Worm (Caenorhabditis elegans) whole organism, L4 larva: Measurements from ENCODE around the gene C49H3.12.

ENCODE experiments used
- D1046.2 ChIP-seq: fragments of 200-800 bp; sonication (Bioruptor generic); IDR thresholded peaks from 2 replicates; pipeline ENCODE4 v1.3.6; 2022; ENCODE audit warnings: missing genetic modification characterization, missing compliant biosample characterization
- F10B5.3 ChIP-seq: sonication (generic microtip); optimal IDR thresholded peaks from 2 replicates; lab custom pipeline; 2016; ENCODE audit warnings: mild to moderate bottlenecking, missing genetic modification characterization, missing compliant biosample characterization
- F26F4.8 ChIP-seq: fragments of 200-800 bp; sonication (Bioruptor generic); conservative IDR thresholded peaks from 2 replicates; pipeline ENCODE4 v1.3.6; 2022; ENCODE audit warnings: missing genetic modification characterization, missing compliant biosample characterization
- R02D3.7 ChIP-seq: fragments of 150-350 bp; sonication (generic microtip); optimal IDR thresholded peaks from 3 replicates; lab custom pipeline; 2014; ENCODE audit warnings: missing biosample characterization, missing genetic modification characterization
- T26A8.4 ChIP-seq: fragments of 200-800 bp; sonication (Bioruptor generic); IDR thresholded peaks from 2 replicates; pipeline ENCODE4 v1.3.6; 2022; ENCODE audit warnings: missing genetic modification characterization, missing compliant biosample characterization
- Y75B8A.6 ChIP-seq: fragments of 200-800 bp; sonication (Bioruptor generic); IDR thresholded peaks from 2 replicates; pipeline ENCODE4 v1.3.6; 2022; ENCODE audit warnings: missing genetic modification reagents, missing genetic modification characterization, missing compliant biosample characterization
- ZK546.5 ChIP-seq, 2 experiments: sonication (generic microtip); optimal IDR thresholded peaks; 2 replicates each; lab custom pipeline; 2017; ENCODE audit warnings: missing biosample characterization in 2 of 2, missing genetic modification characterization in 2 of 2
- ama-1 ChIP-seq: fragments of 150-350 bp; optimal IDR thresholded peaks from 2 replicates; lab custom pipeline; 2014; ENCODE audit warnings: inconsistent platforms, mixed read lengths
- ceh-28 ChIP-seq: fragments of 150-350 bp; optimal IDR thresholded peaks from 2 replicates; lab custom pipeline; 2014; ENCODE audit warnings: missing biosample characterization, missing genetic modification reagents, missing genetic modification characterization
- ceh-32 ChIP-seq: sonication (generic microtip); optimal IDR thresholded peaks from 2 replicates; lab custom pipeline; 2016; ENCODE audit warnings: mild to moderate bottlenecking, missing genetic modification characterization, missing compliant biosample characterization; ENCODE audit not compliant: poor library complexity
- ceh-62 ChIP-seq: sonication (generic microtip); optimal IDR thresholded peaks from 2 replicates; lab custom pipeline; 2017; ENCODE audit warnings: missing biosample characterization, missing genetic modification characterization
- ceh-82 ChIP-seq: sonication (generic microtip); optimal IDR thresholded peaks from 2 replicates; lab custom pipeline; 2017; ENCODE audit warnings: missing biosample characterization, missing genetic modification characterization
- cey-2 ChIP-seq: sonication (generic microtip); optimal IDR thresholded peaks from 3 replicates; lab custom pipeline; 2017; ENCODE audit warnings: missing genetic modification characterization, mild to moderate bottlenecking, missing compliant biosample characterization, antibody characterized with exemption, borderline replicate concordance; ENCODE audit not compliant: insufficient read depth
- ctbp-1 ChIP-seq: fragments of 200-800 bp; sonication (Bioruptor generic); IDR thresholded peaks from 2 replicates; pipeline ENCODE4 v1.3.6; 2022; ENCODE audit warnings: missing genetic modification reagents, missing genetic modification characterization, missing compliant biosample characterization
- daf-16 ChIP-seq, 3 experiments: sonication (generic microtip); optimal IDR thresholded peaks; 2 replicates each; lab custom pipeline; 2016 to 2017; ENCODE audit warnings: missing genetic modification characterization in 3 of 3, missing genetic modification reagents in 3 of 3, mild to moderate bottlenecking in 2 of 3, missing compliant biosample characterization in 2 of 3, missing biosample characterization in 1 of 3, moderate library complexity in 1 of 3
- daf-8 ChIP-seq: fragments of 200-800 bp; sonication (Bioruptor generic); IDR thresholded peaks from 2 replicates; pipeline ENCODE4 v1.3.6; 2022; ENCODE audit warnings: missing genetic modification characterization, missing compliant biosample characterization
- dmd-6 ChIP-seq: fragments of 200-800 bp; sonication (Bioruptor generic); IDR thresholded peaks from 2 replicates; pipeline ENCODE4 v1.3.6; 2022; ENCODE audit warnings: missing genetic modification reagents, missing genetic modification characterization, missing compliant biosample characterization
- dmd-8 ChIP-seq: fragments of 200-800 bp; sonication (Bioruptor generic); IDR thresholded peaks from 2 replicates; pipeline ENCODE4 v1.3.6; 2022; ENCODE audit warnings: missing genetic modification characterization, missing compliant biosample characterization
- dmd-9 ChIP-seq: fragments of 200-800 bp; sonication (Bioruptor generic); IDR thresholded peaks from 2 replicates; pipeline ENCODE4 v1.3.6; 2022; ENCODE audit warnings: missing genetic modification reagents, missing genetic modification characterization, missing compliant biosample characterization
- egl-43 ChIP-seq: fragments of 200-800 bp; sonication (Bioruptor generic); IDR thresholded peaks from 2 replicates; pipeline ENCODE4 v1.3.6; 2022; ENCODE audit warnings: missing genetic modification reagents, missing genetic modification characterization, missing compliant biosample characterization
- hif-1 ChIP-seq, 2 experiments: sonication (generic microtip); optimal IDR thresholded peaks; 2 replicates each; lab custom pipeline; 2016 to 2017; ENCODE audit warnings: missing compliant biosample characterization in 2 of 2, missing genetic modification characterization in 2 of 2, missing genetic modification reagents in 2 of 2, missing genotype in 2 of 2, mild to moderate bottlenecking in 1 of 2
- jun-1 ChIP-seq: fragments of 150-350 bp; optimal IDR thresholded peaks from 2 replicates; lab custom pipeline; 2014; ENCODE audit warnings: missing biosample characterization, missing genetic modification reagents, missing genetic modification characterization
- lin-13 ChIP-seq: fragments of 150-350 bp; optimal IDR thresholded peaks from 2 replicates; lab custom pipeline; 2014; ENCODE audit warnings: missing biosample characterization, missing genetic modification reagents, missing genetic modification characterization
- lin-38 ChIP-seq: fragments of 200-800 bp; sonication (Bioruptor generic); IDR thresholded peaks from 2 replicates; pipeline ENCODE4 v1.3.6; 2022; ENCODE audit warnings: missing genetic modification reagents, missing genetic modification characterization, missing compliant biosample characterization
- lin-39 ChIP-seq: fragments of 150-350 bp; optimal IDR thresholded peaks from 2 replicates; lab custom pipeline; 2014; ENCODE audit warnings: missing biosample characterization, missing genetic modification reagents, missing genetic modification characterization
- madf-9 ChIP-seq: fragments of 200-800 bp; sonication (Bioruptor generic); conservative IDR thresholded peaks from 2 replicates; pipeline ENCODE4 v1.3.6; 2022; ENCODE audit warnings: missing genetic modification reagents, missing genetic modification characterization, missing compliant biosample characterization
- mep-1 ChIP-seq: fragments of 150-350 bp; sonication (generic microtip); optimal IDR thresholded peaks from 3 replicates; lab custom pipeline; 2014; ENCODE audit warnings: missing biosample characterization, missing genetic modification characterization
- mes-2 ChIP-seq: sonication (generic microtip); optimal IDR thresholded peaks from 2 replicates; lab custom pipeline; 2016; ENCODE audit warnings: missing genotype, mild to moderate bottlenecking, missing genetic modification characterization, missing compliant biosample characterization; ENCODE audit not compliant: poor library complexity, severe bottlenecking
- mxl-2 ChIP-seq: fragments of 200-800 bp; sonication (Bioruptor generic); conservative IDR thresholded peaks from 2 replicates; pipeline ENCODE4 v1.3.6; 2022; ENCODE audit warnings: missing genetic modification reagents, missing genetic modification characterization, missing compliant biosample characterization
- nhr-11 ChIP-seq: fragments of 150-350 bp; optimal IDR thresholded peaks from 2 replicates; lab custom pipeline; 2014; ENCODE audit warnings: missing biosample characterization, missing genetic modification characterization
- nhr-111 ChIP-seq: fragments of 200-800 bp; sonication (Bioruptor generic); optimal IDR thresholded peaks from 2 replicates; lab custom pipeline; 2018; ENCODE audit warnings: mild to moderate bottlenecking, missing genetic modification characterization, missing compliant biosample characterization
- nhr-237 ChIP-seq: sonication (generic microtip); optimal IDR thresholded peaks from 2 replicates; lab custom pipeline; 2017; ENCODE audit warnings: missing biosample characterization, missing genetic modification characterization
- nhr-42 ChIP-seq: fragments of 200-800 bp; sonication (Bioruptor generic); IDR thresholded peaks from 2 replicates; pipeline ENCODE4 v1.3.6; 2022; ENCODE audit warnings: missing genetic modification characterization, missing compliant biosample characterization
- nhr-48 ChIP-seq: sonication (generic microtip); optimal IDR thresholded peaks from 2 replicates; lab custom pipeline; 2016; ENCODE audit warnings: mild to moderate bottlenecking, missing genetic modification characterization, missing compliant biosample characterization
- nhr-6 ChIP-seq: fragments of 150-350 bp; optimal IDR thresholded peaks from 2 replicates; lab custom pipeline; 2014; ENCODE audit warnings: missing biosample characterization, missing genetic modification characterization
- nhr-77 ChIP-seq: fragments of 150-350 bp; optimal IDR thresholded peaks from 2 replicates; lab custom pipeline; 2014; ENCODE audit warnings: missing biosample characterization, missing genetic modification characterization
- sdz-12 ChIP-seq: fragments of 200-800 bp; sonication (Bioruptor generic); optimal IDR thresholded peaks from 2 replicates; lab custom pipeline; 2018; ENCODE audit warnings: mild to moderate bottlenecking, missing genetic modification characterization, missing compliant biosample characterization
- set-16 ChIP-seq: fragments of 200-800 bp; sonication (Bioruptor generic); IDR thresholded peaks from 2 replicates; pipeline ENCODE4 v1.3.6; 2022; ENCODE audit warnings: missing genetic modification reagents, missing genetic modification characterization, missing compliant biosample characterization
- skn-1 ChIP-seq: fragments of 150-350 bp; optimal IDR thresholded peaks from 2 replicates; lab custom pipeline; 2014; ENCODE audit warnings: missing biosample characterization, missing genetic modification characterization
- snpc-1.2 ChIP-seq: fragments of 200-800 bp; sonication (Bioruptor generic); IDR thresholded peaks from 2 replicates; pipeline ENCODE4 v1.3.6; 2022; ENCODE audit warnings: missing genetic modification reagents, missing genetic modification characterization, missing compliant biosample characterization
- snpc-4 ChIP-seq: fragments of 150-350 bp; optimal IDR thresholded peaks from 2 replicates; lab custom pipeline; 2014; ENCODE audit warnings: missing biosample characterization, missing genetic modification characterization
- spr-3 ChIP-seq: fragments of 200-800 bp; sonication (Bioruptor generic); optimal IDR thresholded peaks from 2 replicates; lab custom pipeline; 2018; ENCODE audit warnings: mild to moderate bottlenecking, missing genetic modification characterization, missing compliant biosample characterization
- tra-1 ChIP-seq: fragments of 200-800 bp; sonication (Bioruptor generic); IDR thresholded peaks from 2 replicates; pipeline ENCODE4 v1.3.6; 2022; ENCODE audit warnings: missing genetic modification reagents, missing genetic modification characterization, missing compliant biosample characterization
- unc-130 ChIP-seq: sonication (generic microtip); optimal IDR thresholded peaks from 2 replicates; lab custom pipeline; 2016; ENCODE audit warnings: missing genetic modification reagents, missing genetic modification characterization, missing compliant biosample characterization
- unc-39 ChIP-seq: sonication (generic microtip); optimal IDR thresholded peaks from 2 replicates; lab custom pipeline; 2017; ENCODE audit warnings: missing biosample characterization, missing genetic modification characterization
- zag-1 ChIP-seq: fragments of 150-350 bp; optimal IDR thresholded peaks from 2 replicates; lab custom pipeline; 2014; ENCODE audit warnings: missing biosample characterization, missing genetic modification characterization
- zfp-2 ChIP-seq: sonication (generic microtip); optimal IDR thresholded peaks from 2 replicates; lab custom pipeline; 2016; ENCODE audit warnings: mild to moderate bottlenecking, missing genetic modification characterization, missing compliant biosample characterization
- zfp-3 ChIP-seq: fragments of 200-800 bp; sonication (Bioruptor generic); conservative IDR thresholded peaks from 2 replicates; pipeline ENCODE4 v1.3.6; 2022; ENCODE audit warnings: missing genetic modification reagents, missing genetic modification characterization, missing compliant biosample characterization
- zip-11 ChIP-seq: fragments of 200-800 bp; sonication (Bioruptor generic); IDR thresholded peaks from 2 replicates; pipeline ENCODE4 v1.3.6; 2022; ENCODE audit warnings: missing genetic modification characterization, missing compliant biosample characterization
- ztf-11 ChIP-seq: fragments of 150-350 bp; optimal IDR thresholded peaks from 2 replicates; lab custom pipeline; 2014; ENCODE audit warnings: missing biosample characterization, missing genetic modification characterization

The C49H3.12 gene

ce11 chrIV:7902221-7902904 lies 24.8 kb downstream of the C49H3.12 start, which contains the start of gene arp-11 (continued):
- TF ChIP-seq F10B5.3 = no peak
- no peak for TF ChIP-seq Y75B8A.6 (GFP tag; lab: Robert Waterston, UW)
- TF ChIP-seq unc-130 (GFP tag; lab: Kevin White, UChicago) = no peak
- no peak for TF ChIP-seq daf-8 (GFP tag; lab: Robert Waterston, UW)
- TF ChIP-seq snpc-4 (tag; lab: Kevin White, UChicago) = no peak
- TF ChIP-seq nhr-6 = peak; percentile 62
- TF ChIP-seq ztf-11 (tag; lab: Kevin White, UChicago) = no peak
- TF ChIP-seq unc-39 (tag; lab: Kevin White, UChicago) = no peak
- no peak for TF ChIP-seq jun-1 (tag; lab: Kevin White, UChicago)
- no peak for TF ChIP-seq T26A8.4 (GFP tag; lab: Robert Waterston, UW)
- TF ChIP-seq R02D3.7 (tag; lab: Kevin White, UChicago) = no peak
- peak; percentile 21 for TF ChIP-seq lin-13
- peak; percentile 73 for TF ChIP-seq dmd-6 (GFP tag; lab: Robert Waterston, UW)
- no peak for TF ChIP-seq ZK546.5 (tag; optimal IDR thresholded peaks at IDR 0.05; lab: Kevin White, UChicago)
- peak; percentile 80 for TF ChIP-seq mes-2 (tag; lab: Kevin White, UChicago)
- TF ChIP-seq zfp-3 (GFP tag; lab: Robert Waterston, UW) = 0 out of 2 replicates have a peak, but pooled peaks have one; percentile 43
- TF ChIP-seq ceh-28 = no peak
- no peak for TF ChIP-seq set-16 (GFP tag; lab: Robert Waterston, UW)
- TF ChIP-seq zip-11 (GFP tag; lab: Robert Waterston, UW) = no peak
- TF ChIP-seq lin-38 (GFP tag; lab: Robert Waterston, UW) = peak; percentile 60
- TF ChIP-seq ctbp-1 (GFP tag; lab: Robert Waterston, UW) = no peak
- TF ChIP-seq nhr-111 (GFP tag; lab: Kevin White, UChicago) = no peak
- no peak for TF ChIP-seq madf-9 (GFP tag; lab: Robert Waterston, UW)
- TF ChIP-seq skn-1 (tag; lab: Kevin White, UChicago) = no peak
- no peak for TF ChIP-seq dmd-9 (GFP tag; lab: Robert Waterston, UW)
- TF ChIP-seq F26F4.8 (GFP tag; lab: Robert Waterston, UW) = no peak
- peak; percentile 25 for TF ChIP-seq nhr-48 (tag; lab: Kevin White, UChicago)
- no peak for TF ChIP-seq D1046.2 (GFP tag; lab: Robert Waterston, UW)
- TF ChIP-seq mxl-2 (GFP tag; lab: Robert Waterston, UW) = no peak
- no peak for TF ChIP-seq ceh-32 (tag; lab: Kevin White, UChicago)
- no peak for TF ChIP-seq spr-3
- no peak for TF ChIP-seq nhr-42 (GFP tag; lab: Robert Waterston, UW)

ce11 chrIV:7898489-7898888 lies 28.6 kb downstream of the C49H3.12 start:
- TF ChIP-seq cey-2 (no peak), daf-8 (GFP tag; lab: Robert Waterston, UW) (no peak), tra-1 (GFP tag; lab: Robert Waterston, UW) (no peak), mep-1 (no peak), lin-39 (tag; lab: Kevin White, UChicago) (no peak), lin-13 (no peak), lin-38 (GFP tag; lab: Robert Waterston, UW) (no peak), set-16 (GFP tag; lab: Robert Waterston, UW) (no peak), dmd-8 (GFP tag; lab: Robert Waterston, UW) (no peak), daf-16 (GFP tag; optimal IDR thresholded peaks at IDR 0.05; lab: Kevin White, UChicago) (no peak), daf-16 (tag; optimal IDR thresholded peaks at IDR 0.05; lab: Kevin White, UChicago) (peak; percentile 73), hif-1 (tag; optimal IDR thresholded peaks at IDR 0.05; lab: Kevin White, UChicago) (no peak), sdz-12 (no peak), nhr-11 (tag; lab: Kevin White, UChicago) (no peak), nhr-42 (GFP tag; lab: Robert Waterston, UW) (no peak), nhr-77 (tag; lab: Kevin White, UChicago) (no peak), zfp-2 (tag; lab: Kevin White, UChicago) (no peak), ceh-82 (tag; lab: Kevin White, UChicago) (no peak), ceh-62 (tag; lab: Kevin White, UChicago) (no peak), nhr-237 (tag; lab: Kevin White, UChicago) (no peak), ama-1 (lab: Kevin White, UChicago) (no peak), F10B5.3 (no peak), egl-43 (no peak), zag-1 (no peak), snpc-1.2 (GFP tag; lab: Robert Waterston, UW) (no peak)
